Worm (Caenorhabditis elegans) whole organism, L4/young adult: ENCODE measurements around the gene C07A12.2.

Experiments
- W03F9.2 ChIP-seq: fragments of 150-350 bp; optimal IDR thresholded peaks from 2 replicates; lab custom pipeline; 2014; ENCODE audit warnings: missing biosample characterization, missing genetic modification characterization
- dao-5 ChIP-seq: sonication (generic microtip); optimal IDR thresholded peaks from 2 replicates; lab custom pipeline; 2016; ENCODE audit warnings: missing genotype, missing genetic modification characterization, moderate library complexity, missing compliant biosample characterization
- him-1 ChIP-seq: sonication (generic microtip); optimal IDR thresholded peaks from 2 replicates; lab custom pipeline; 2016; ENCODE audit warnings: missing genotype, missing genetic modification reagents, missing genetic modification characterization, missing compliant biosample characterization

DNA sequence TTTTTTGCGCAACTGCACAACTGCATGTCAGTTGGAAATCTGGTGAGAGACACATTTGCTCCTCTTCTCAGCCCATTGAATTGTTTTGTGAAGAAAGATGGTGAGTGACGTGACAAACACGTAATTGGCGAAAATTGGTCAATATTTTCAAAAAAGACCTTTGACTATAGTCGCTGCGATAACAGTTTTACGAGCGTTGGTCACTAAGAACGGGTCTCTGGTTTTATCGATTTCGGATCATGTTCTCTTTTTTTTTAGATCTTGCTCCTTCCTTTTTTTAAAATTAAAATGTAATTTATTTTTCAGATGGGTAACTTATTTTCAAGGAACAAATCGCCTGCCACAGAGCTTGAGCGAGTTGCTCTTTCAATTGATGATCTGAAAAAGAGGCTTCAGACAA lies 43.8 kb downstream of the C07A12.2 start, which contains the start of gene lnp-1:
- TF ChIP-seq dao-5 (tag; lab: Kevin White, UChicago) (no peak), W03F9.2 (no peak), him-1 (no peak)
